Worm (Caenorhabditis elegans) whole organism, L3 larva: Measurements from ENCODE around the gene C36C5.4.

Experiments used
- R02D3.7 ChIP-seq: fragments of 150-350 bp; optimal IDR thresholded peaks from 2 replicates; lab custom pipeline; 2014; ENCODE audit warnings: missing biosample characterization, missing genetic modification characterization
- aly-2 ChIP-seq: fragments of 150-350 bp; optimal IDR thresholded peaks from 2 replicates; lab custom pipeline; 2014; ENCODE audit warnings: missing biosample characterization, missing genetic modification characterization
- ama-1 ChIP-seq: fragments of 150-350 bp; optimal IDR thresholded peaks from 2 replicates; lab custom pipeline; 2018
- ceh-28 ChIP-seq: fragments of 150-350 bp; optimal IDR thresholded peaks from 2 replicates; lab custom pipeline; 2014; ENCODE audit warnings: missing biosample characterization, missing genetic modification reagents, missing genetic modification characterization
- ceh-82 ChIP-seq: fragments of 150-350 bp; optimal IDR thresholded peaks from 2 replicates; lab custom pipeline; 2014; ENCODE audit warnings: missing biosample characterization, missing genetic modification characterization
- egl-27 ChIP-seq: sonication (generic microtip); optimal IDR thresholded peaks from 4 replicates; lab custom pipeline; 2017; ENCODE audit warnings: missing biosample characterization, missing genetic modification reagents, missing genetic modification characterization
- elt-1 ChIP-seq: fragments of 150-350 bp; optimal IDR thresholded peaks from 2 replicates; lab custom pipeline; 2014; ENCODE audit warnings: missing biosample characterization, missing genetic modification characterization
- elt-2 ChIP-seq: sonication (generic microtip); optimal IDR thresholded peaks from 2 replicates; lab custom pipeline; 2016; ENCODE audit warnings: missing genetic modification reagents, mild to moderate bottlenecking, missing genetic modification characterization, missing compliant biosample characterization
- elt-3 ChIP-seq, 3 experiments: fragments of 150-350 bp in 1 of 3; sonication (generic microtip) in 2 of 3; optimal IDR thresholded peaks; 2 replicates in 2 of 3; 4 replicates in 1 of 3; lab custom pipeline; 2014 to 2017; ENCODE audit warnings: missing biosample characterization in 3 of 3, missing genetic modification characterization in 3 of 3
- eor-1 ChIP-seq, 2 experiments: fragments of 150-350 bp; optimal IDR thresholded peaks; 2 replicates each; lab custom pipeline; 2014 to 2018; ENCODE audit warnings: missing biosample characterization in 2 of 2, missing genetic modification characterization in 2 of 2
- fkh-2 ChIP-seq: fragments of 150-350 bp; optimal IDR thresholded peaks from 2 replicates; lab custom pipeline; 2014; ENCODE audit warnings: missing biosample characterization, missing genetic modification reagents, missing genetic modification characterization
- fos-1 ChIP-seq: fragments of 150-350 bp; optimal IDR thresholded peaks from 2 replicates; lab custom pipeline; 2014; ENCODE audit warnings: missing biosample characterization, missing genetic modification characterization
- jun-1 ChIP-seq: fragments of 150-350 bp; optimal IDR thresholded peaks from 2 replicates; lab custom pipeline; 2014; ENCODE audit warnings: missing biosample characterization, missing genetic modification reagents, missing genetic modification characterization
- lin-39 ChIP-seq: fragments of 150-350 bp; optimal IDR thresholded peaks from 2 replicates; lab custom pipeline; 2018; ENCODE audit warnings: missing biosample characterization, missing genetic modification reagents, missing genetic modification characterization
- lsy-12 ChIP-seq: sonication (generic microtip); optimal IDR thresholded peaks from 2 replicates; lab custom pipeline; 2016; ENCODE audit warnings: mild to moderate bottlenecking, missing genetic modification characterization, missing compliant biosample characterization
- nhr-11 ChIP-seq: fragments of 150-350 bp; optimal IDR thresholded peaks from 2 replicates; lab custom pipeline; 2014; ENCODE audit warnings: missing biosample characterization, missing genetic modification characterization
- nhr-12 ChIP-seq: fragments of 150-350 bp; optimal IDR thresholded peaks from 2 replicates; lab custom pipeline; 2014; ENCODE audit warnings: missing biosample characterization, missing genetic modification characterization
- nhr-23 ChIP-seq: fragments of 150-350 bp; optimal IDR thresholded peaks from 2 replicates; lab custom pipeline; 2014; ENCODE audit warnings: missing biosample characterization, missing genetic modification reagents, missing genetic modification characterization
- nhr-237 ChIP-seq: fragments of 150-350 bp; optimal IDR thresholded peaks from 2 replicates; lab custom pipeline; 2014; ENCODE audit warnings: missing biosample characterization, missing genetic modification characterization
- nhr-25 ChIP-seq: sonication (generic microtip); optimal IDR thresholded peaks from 2 replicates; lab custom pipeline; 2017; ENCODE audit warnings: missing biosample characterization, missing genetic modification characterization
- nhr-28 ChIP-seq: fragments of 150-350 bp; optimal IDR thresholded peaks from 2 replicates; lab custom pipeline; 2014; ENCODE audit warnings: missing biosample characterization, missing genetic modification characterization
- nhr-43 ChIP-seq: sonication (generic microtip); optimal IDR thresholded peaks from 2 replicates; lab custom pipeline; 2016; ENCODE audit warnings: mild to moderate bottlenecking, missing genetic modification characterization, missing compliant biosample characterization; ENCODE audit not compliant: poor library complexity, severe bottlenecking
- nhr-67 ChIP-seq: fragments of 150-350 bp; optimal IDR thresholded peaks from 2 replicates; lab custom pipeline; 2014; ENCODE audit warnings: missing biosample characterization, missing genetic modification characterization
- nhr-76 ChIP-seq: fragments of 150-350 bp; sonication (generic microtip); optimal IDR thresholded peaks from 5 replicates; lab custom pipeline; 2014; ENCODE audit warnings: missing biosample characterization, missing genetic modification characterization
- pqm-1 ChIP-seq: fragments of 150-350 bp; optimal IDR thresholded peaks from 2 replicates; lab custom pipeline; 2017; ENCODE audit warnings: missing biosample characterization, missing genetic modification characterization, inconsistent platforms
- sea-2 ChIP-seq: fragments of 150-350 bp; sonication (generic microtip); optimal IDR thresholded peaks from 4 replicates; lab custom pipeline; 2014; ENCODE audit warnings: missing biosample characterization, missing genetic modification reagents, missing genetic modification characterization
- skn-1 ChIP-seq: fragments of 150-350 bp; optimal IDR thresholded peaks from 2 replicates; lab custom pipeline; 2014; ENCODE audit warnings: missing biosample characterization, missing genetic modification characterization
- snpc-4 ChIP-seq: fragments of 150-350 bp; optimal IDR thresholded peaks from 2 replicates; lab custom pipeline; 2014; ENCODE audit warnings: missing biosample characterization, missing genetic modification characterization
- tbx-2 ChIP-seq: sonication (generic microtip); optimal IDR thresholded peaks from 2 replicates; lab custom pipeline; 2016; ENCODE audit warnings: mild to moderate bottlenecking, missing genetic modification characterization, missing compliant biosample characterization
- unc-39 ChIP-seq: sonication (generic microtip); optimal IDR thresholded peaks from 4 replicates; lab custom pipeline; 2017; ENCODE audit warnings: missing biosample characterization, missing genetic modification characterization
- zag-1 ChIP-seq: fragments of 150-350 bp; optimal IDR thresholded peaks from 2 replicates; lab custom pipeline; 2014; ENCODE audit warnings: missing biosample characterization, missing genetic modification characterization
- ztf-4 ChIP-seq: fragments of 150-350 bp; optimal IDR thresholded peaks from 2 replicates; lab custom pipeline; 2014; ENCODE audit warnings: missing biosample characterization, missing genetic modification characterization

Gene C36C5.4

ce11 chrV:3141190-3141589 lies 25.2 kb upstream of the C36C5.4 start, which contains the start of gene srab-9:
Gene srab-9, minus strand, starts transcription at chrV:3141290.
- TF ChIP-seq nhr-12 (tag; lab: Kevin White, UChicago): no peak
- TF ChIP-seq snpc-4 (tag; lab: Kevin White, UChicago): no peak
- TF ChIP-seq nhr-67 (tag; lab: Kevin White, UChicago): no peak
- TF ChIP-seq pqm-1 (tag; lab: Kevin White, UChicago): no peak
- no peak for TF ChIP-seq zag-1 (tag; lab: Kevin White, UChicago)
- no peak for TF ChIP-seq eor-1 (tag; optimal IDR thresholded peaks at IDR 0.05; lab: Kevin White, UChicago)
- no peak for TF ChIP-seq aly-2 (tag; lab: Kevin White, UChicago)
- TF ChIP-seq R02D3.7 (tag; lab: Kevin White, UChicago): no peak
- no peak for TF ChIP-seq nhr-25 (tag; lab: Kevin White, UChicago)
- no peak for TF ChIP-seq lsy-12
- TF ChIP-seq nhr-28 (tag; lab: Kevin White, UChicago): no peak
- TF ChIP-seq fkh-2 (tag; lab: Kevin White, UChicago): no peak
- no peak for TF ChIP-seq nhr-11 (tag; lab: Kevin White, UChicago)
- TF ChIP-seq ama-1: no peak
- no peak for TF ChIP-seq nhr-43 (tag; lab: Kevin White, UChicago)
- no peak for TF ChIP-seq jun-1 (tag; lab: Kevin White, UChicago)
- no peak for TF ChIP-seq elt-1 (tag; lab: Kevin White, UChicago)
- no peak for TF ChIP-seq elt-3 (tag; optimal IDR thresholded peaks at IDR 0.05; lab: Kevin White, UChicago)
- TF ChIP-seq, all 47 proteins: peak for 0

ce11 chrV:3144494-3144893 lies 21.9 kb upstream of the C36C5.4 start, which contains the start of gene srab-10:
Gene srab-10, minus strand, starts transcription at chrV:3144594.
- TF ChIP-seq lin-39 (tag; lab: Kevin White, UChicago) (no peak), snpc-4 (tag; lab: Kevin White, UChicago) (no peak), ztf-4 (tag; lab: Kevin White, UChicago) (no peak), nhr-76 (no peak), sea-2 (GFP tag; lab: Kevin White, UChicago) (no peak), R02D3.7 (tag; lab: Kevin White, UChicago) (no peak), nhr-237 (tag; lab: Kevin White, UChicago) (no peak), fkh-2 (tag; lab: Kevin White, UChicago) (no peak), nhr-23 (no peak), elt-2 (no peak), nhr-11 (tag; lab: Kevin White, UChicago) (no peak)

ce11 chrV:3145241-3145640 lies 21.1 kb upstream of the C36C5.4 start:
- TF ChIP-seq tbx-2 (tag; lab: Kevin White, UChicago) (no peak), ceh-82 (no peak), lsy-12 (no peak), ceh-28 (tag; lab: Kevin White, UChicago) (no peak), nhr-43 (tag; lab: Kevin White, UChicago) (no peak), elt-3 (tag; optimal IDR thresholded peaks at IDR 0.05; lab: Kevin White, UChicago) (no peak)

DNA sequence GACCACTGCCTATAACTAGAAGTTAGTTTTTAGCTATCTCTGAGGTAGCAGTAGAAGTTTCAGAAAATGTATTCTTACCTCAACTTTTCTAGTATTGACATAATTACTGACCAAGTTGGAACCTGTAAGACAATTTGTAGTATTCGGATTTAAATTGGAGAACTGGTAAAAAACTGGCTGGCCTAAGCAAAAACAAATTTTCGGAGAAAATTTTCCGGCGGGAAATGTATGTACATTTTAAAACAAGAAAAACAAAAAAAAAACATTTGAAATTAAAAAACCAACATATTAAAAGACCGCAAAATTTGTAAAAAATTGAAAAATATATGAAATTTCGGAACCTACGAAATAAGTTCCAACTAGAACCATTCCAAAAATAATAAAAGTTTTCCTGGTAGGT lies 19.4 kb upstream of the C36C5.4 start, which contains the start of gene srab-11:
Gene srab-11 (minus strand): TSS at position 101 of the 400 bp plus-strand sequence.
- no peak for TF ChIP-seq ceh-28 (tag; lab: Kevin White, UChicago)

ce11 chrV:3149910-3150428 lies 16.4 kb upstream of the C36C5.4 start:
- no peak for TF ChIP-seq fos-1 (tag; lab: Kevin White, UChicago)
- TF ChIP-seq egl-27: no peak
- TF ChIP-seq unc-39 (tag; lab: Kevin White, UChicago): no peak
- no peak for TF ChIP-seq tbx-2 (tag; lab: Kevin White, UChicago)
- TF ChIP-seq nhr-23: no peak
- no peak for TF ChIP-seq skn-1 (tag; lab: Kevin White, UChicago)

DNA sequence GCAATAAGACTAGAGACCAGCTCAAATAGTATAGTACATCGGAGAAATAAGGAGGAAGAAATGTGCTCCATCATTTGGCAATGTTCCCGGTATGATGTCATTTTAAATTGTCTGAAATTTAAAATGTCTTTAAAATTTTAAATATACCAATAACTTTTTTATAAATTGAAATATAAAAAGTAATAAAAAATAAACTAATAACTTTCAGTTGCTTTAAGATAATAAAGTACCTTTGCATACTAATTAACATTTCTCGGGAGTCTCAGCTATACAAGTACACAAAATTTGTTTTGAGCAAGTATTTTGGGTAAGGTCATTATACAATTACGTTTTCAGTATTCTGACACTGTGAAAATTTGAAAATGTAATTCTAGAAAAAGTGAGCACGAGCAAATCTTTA lies 14.5 kb upstream of the C36C5.4 start, which contains the start of gene srab-6:
Gene srab-6 (minus strand): TSS at position 101 of the 400 bp plus-strand sequence.
- TF ChIP-seq nhr-12 (tag; lab: Kevin White, UChicago): no peak
- TF ChIP-seq, all 47 proteins: peak for 0
